Worm (Caenorhabditis elegans) whole organism, mixed stage, embryonic: ENCODE data around the gene gcy-8.

Experiments used
- M03D4.4 ChIP-seq: sonication (generic microtip); optimal IDR thresholded peaks from 2 replicates; lab custom pipeline; 2017; ENCODE audit warnings: mild to moderate bottlenecking, missing genetic modification characterization, missing compliant biosample characterization
- bed-3 ChIP-seq: fragments of 200-800 bp; sonication (Bioruptor generic); optimal IDR thresholded peaks from 3 replicates; lab custom pipeline; 2018; ENCODE audit warnings: mild to moderate bottlenecking, missing genetic modification characterization, moderate library complexity, missing compliant biosample characterization
- blmp-1 ChIP-seq: fragments of 150-350 bp; optimal IDR thresholded peaks from 2 replicates; lab custom pipeline; 2014; ENCODE audit warnings: missing biosample characterization, missing genetic modification characterization
- ceh-39 ChIP-seq: fragments of 150-350 bp; optimal IDR thresholded peaks from 2 replicates; lab custom pipeline; 2014; ENCODE audit warnings: missing biosample characterization, missing genetic modification characterization
- ceh-43 ChIP-seq: fragments of 200-800 bp; sonication (Bioruptor generic); optimal IDR thresholded peaks from 2 replicates; lab custom pipeline; 2018; ENCODE audit warnings: mild to moderate bottlenecking, missing genetic modification characterization, moderate library complexity, missing compliant biosample characterization
- ceh-83 ChIP-seq: fragments of 200-800 bp; sonication (Bioruptor generic); optimal IDR thresholded peaks from 2 replicates; lab custom pipeline; 2018; ENCODE audit warnings: mild to moderate bottlenecking, missing genetic modification characterization, missing compliant biosample characterization
- ces-1 ChIP-seq: fragments of 150-350 bp; optimal IDR thresholded peaks from 2 replicates; lab custom pipeline; 2014; ENCODE audit warnings: missing biosample characterization, missing genetic modification reagents, missing genetic modification characterization
- cnd-1 ChIP-seq: fragments of 200-800 bp; sonication (Bioruptor generic); optimal IDR thresholded peaks from 2 replicates; lab custom pipeline; 2018; ENCODE audit warnings: mild to moderate bottlenecking, missing genetic modification characterization, missing compliant biosample characterization
- drap-1 ChIP-seq: fragments of 200-800 bp; sonication (Bioruptor generic); optimal IDR thresholded peaks from 3 replicates; lab custom pipeline; 2018; ENCODE audit warnings: mild to moderate bottlenecking, missing genetic modification characterization, missing compliant biosample characterization
- elt-1 ChIP-seq: sonication (generic microtip); optimal IDR thresholded peaks from 2 replicates; lab custom pipeline; 2017; ENCODE audit warnings: missing genetic modification characterization, mild to moderate bottlenecking, missing compliant biosample characterization, antibody characterized with exemption, moderate library complexity, borderline replicate concordance; ENCODE audit not compliant: insufficient read depth
- elt-3 ChIP-seq: fragments of 150-350 bp; optimal IDR thresholded peaks from 2 replicates; lab custom pipeline; 2014; ENCODE audit warnings: missing biosample characterization, missing genetic modification characterization
- flh-1 ChIP-seq: fragments of 200-800 bp; sonication (Bioruptor generic); optimal IDR thresholded peaks from 2 replicates; lab custom pipeline; 2018; ENCODE audit warnings: mild to moderate bottlenecking, missing genetic modification characterization, moderate library complexity, missing compliant biosample characterization
- ham-2 ChIP-seq: fragments of 200-800 bp; sonication (Bioruptor generic); optimal IDR thresholded peaks from 2 replicates; lab custom pipeline; 2018; ENCODE audit warnings: mild to moderate bottlenecking, missing genetic modification characterization, missing compliant biosample characterization
- hlh-1 ChIP-seq: fragments of 150-350 bp; optimal IDR thresholded peaks from 2 replicates; lab custom pipeline; 2014; ENCODE audit warnings: missing biosample characterization, missing genetic modification reagents, missing genetic modification characterization
- lin-13 ChIP-seq: fragments of 150-350 bp; optimal IDR thresholded peaks from 2 replicates; lab custom pipeline; 2014; ENCODE audit warnings: missing biosample characterization, missing genetic modification characterization
- lin-32 ChIP-seq: fragments of 200-800 bp; sonication (Bioruptor generic); optimal IDR thresholded peaks from 2 replicates; lab custom pipeline; 2018; ENCODE audit warnings: mild to moderate bottlenecking, missing genetic modification characterization, missing compliant biosample characterization
- lsy-2 ChIP-seq: fragments of 150-350 bp; optimal IDR thresholded peaks from 2 replicates; lab custom pipeline; 2014; ENCODE audit warnings: missing biosample characterization, missing genetic modification characterization
- mab-5 ChIP-seq: fragments of 150-350 bp; optimal IDR thresholded peaks from 2 replicates; lab custom pipeline; 2014; ENCODE audit warnings: missing biosample characterization, missing genetic modification characterization
- mep-1 ChIP-seq: fragments of 150-350 bp; optimal IDR thresholded peaks from 2 replicates; lab custom pipeline; 2017; ENCODE audit warnings: missing biosample characterization, missing genetic modification reagents, missing genetic modification characterization, inconsistent platforms
- mls-2 ChIP-seq: sonication (generic microtip); optimal IDR thresholded peaks from 2 replicates; lab custom pipeline; 2016; ENCODE audit warnings: mild to moderate bottlenecking, missing genetic modification characterization, moderate library complexity, missing compliant biosample characterization
- nhr-12 ChIP-seq: fragments of 150-350 bp; optimal IDR thresholded peaks from 2 replicates; lab custom pipeline; 2014; ENCODE audit warnings: missing biosample characterization, missing genetic modification characterization
- nhr-2 ChIP-seq: fragments of 150-350 bp; optimal IDR thresholded peaks from 2 replicates; lab custom pipeline; 2014; ENCODE audit warnings: missing biosample characterization, missing genetic modification characterization
- nhr-237 ChIP-seq: fragments of 150-350 bp; optimal IDR thresholded peaks from 2 replicates; lab custom pipeline; 2014; ENCODE audit warnings: missing biosample characterization, missing genetic modification characterization
- nhr-28 ChIP-seq: fragments of 150-350 bp; optimal IDR thresholded peaks from 2 replicates; lab custom pipeline; 2014; ENCODE audit warnings: missing biosample characterization, missing genetic modification characterization
- nhr-76 ChIP-seq: sonication (generic microtip); optimal IDR thresholded peaks from 2 replicates; lab custom pipeline; 2017; ENCODE audit warnings: missing biosample characterization, missing genetic modification characterization
- pha-4 ChIP-seq: fragments of 150-350 bp; optimal IDR thresholded peaks from 2 replicates; lab custom pipeline; 2018; ENCODE audit warnings: missing biosample characterization, missing genetic modification reagents, missing genetic modification characterization
- sem-2 ChIP-seq: fragments of 200-800 bp; sonication (Bioruptor generic); optimal IDR thresholded peaks from 2 replicates; lab custom pipeline; 2018; ENCODE audit warnings: mild to moderate bottlenecking, missing genetic modification characterization, missing compliant biosample characterization
- snpc-4 ChIP-seq: fragments of 150-350 bp; optimal IDR thresholded peaks from 2 replicates; lab custom pipeline; 2014; ENCODE audit warnings: missing biosample characterization, missing genetic modification characterization
- sptf-1 ChIP-seq: sonication (generic microtip); optimal IDR thresholded peaks from 2 replicates; lab custom pipeline; 2017; ENCODE audit warnings: mild to moderate bottlenecking, missing genetic modification characterization, moderate library complexity, missing compliant biosample characterization
- tbx-8 ChIP-seq: fragments of 200-800 bp; sonication (Bioruptor generic); optimal IDR thresholded peaks from 2 replicates; lab custom pipeline; 2018; ENCODE audit warnings: mild to moderate bottlenecking, missing genetic modification characterization, moderate library complexity, missing compliant biosample characterization
- unc-120 ChIP-seq: sonication (generic microtip); optimal IDR thresholded peaks from 2 replicates; lab custom pipeline; 2017; ENCODE audit warnings: missing genetic modification characterization, missing compliant biosample characterization; ENCODE audit not compliant: poor library complexity, severe bottlenecking
- unc-39 ChIP-seq: fragments of 150-350 bp; optimal IDR thresholded peaks from 2 replicates; lab custom pipeline; 2014; ENCODE audit warnings: missing biosample characterization, missing genetic modification characterization
- unc-62 ChIP-seq: fragments of 150-350 bp; optimal IDR thresholded peaks from 2 replicates; lab custom pipeline; 2014; ENCODE audit warnings: missing biosample characterization, missing genetic modification reagents, missing genetic modification characterization
- zip-8 ChIP-seq: fragments of 150-350 bp; optimal IDR thresholded peaks from 2 replicates; lab custom pipeline; 2014; ENCODE audit warnings: missing biosample characterization, missing genetic modification characterization
- ztf-11 ChIP-seq: fragments of 150-350 bp; optimal IDR thresholded peaks from 2 replicates; lab custom pipeline; 2014; ENCODE audit warnings: missing biosample characterization, missing genetic modification characterization

Gene gcy-8

DNA sequence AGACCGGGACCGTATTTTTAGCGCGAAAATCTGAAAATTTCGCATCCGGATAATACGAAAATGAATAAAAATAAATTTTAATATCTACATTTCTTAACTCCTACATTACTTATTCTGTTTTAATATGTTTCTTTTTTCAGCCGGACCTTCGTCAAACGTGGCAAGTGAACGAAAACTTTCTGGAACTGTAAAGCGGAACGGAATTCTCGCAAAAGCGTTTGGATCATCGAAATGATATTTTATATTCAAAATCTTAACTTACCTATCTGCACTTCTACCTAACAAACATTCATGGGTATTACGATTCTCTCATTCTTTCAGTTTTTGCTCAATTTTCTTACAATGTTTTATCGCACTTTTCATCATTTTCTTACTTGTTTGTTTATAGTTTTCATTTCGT, 21.3 kb upstream of the gcy-8 start:
- TF ChIP-seq sptf-1 (tag; lab: Kevin White, UChicago) (no peak), ztf-11 (no peak), elt-3 (no peak), mab-5 (tag; lab: Kevin White, UChicago) (no peak)

ce11 chrIV:7909455-7910141, 18.4 kb upstream of the gcy-8 start:
- no peak for TF ChIP-seq sem-2
- peak; percentile 19 for TF ChIP-seq hlh-1
- peak; percentile 65 for TF ChIP-seq lsy-2 (tag; lab: Kevin White, UChicago)
- no peak for TF ChIP-seq M03D4.4
- no peak for TF ChIP-seq nhr-2
- no peak for TF ChIP-seq nhr-76 (tag; lab: Kevin White, UChicago)
- no peak for TF ChIP-seq snpc-4
- no peak for TF ChIP-seq mls-2 (tag; lab: Kevin White, UChicago)
- no peak for TF ChIP-seq sptf-1 (tag; lab: Kevin White, UChicago)
- no peak for TF ChIP-seq ham-2 (GFP tag; lab: Kevin White, UChicago)
- TF ChIP-seq zip-8 (tag; lab: Kevin White, UChicago), result no peak
- TF ChIP-seq unc-62, result no peak
- TF ChIP-seq mep-1 (tag; lab: Kevin White, UChicago), result peak; percentile 65
- TF ChIP-seq mab-5 (tag; lab: Kevin White, UChicago), result no peak
- no peak for TF ChIP-seq elt-1 (tag; lab: Kevin White, UChicago)
- TF ChIP-seq drap-1 (GFP tag; lab: Kevin White, UChicago), result no peak
- no peak for TF ChIP-seq nhr-237 (tag; lab: Kevin White, UChicago)
- TF ChIP-seq lin-32 (GFP tag; lab: Kevin White, UChicago), result no peak
- no peak for TF ChIP-seq ztf-11
- TF ChIP-seq tbx-8, result no peak
- no peak for TF ChIP-seq lin-13
- TF ChIP-seq pha-4 (tag; lab: Kevin White, UChicago), result no peak
- TF ChIP-seq cnd-1 (tag; lab: Kevin White, UChicago), result no peak
- no peak for TF ChIP-seq nhr-12 (tag; lab: Kevin White, UChicago)
- no peak for TF ChIP-seq flh-1 (GFP tag; lab: Kevin White, UChicago)
- no peak for TF ChIP-seq ceh-39 (tag; lab: Kevin White, UChicago)
- no peak for TF ChIP-seq bed-3
- TF ChIP-seq ceh-83, result no peak
- TF ChIP-seq unc-39, result no peak
- no peak for TF ChIP-seq elt-3
- TF ChIP-seq nhr-28 (tag; lab: Kevin White, UChicago), result no peak
- TF ChIP-seq blmp-1, result no peak
- peak; percentile 8 for TF ChIP-seq ces-1
- TF ChIP-seq ceh-43 (GFP tag; lab: Kevin White, UChicago), result no peak
- TF ChIP-seq unc-120 (tag; lab: Kevin White, UChicago), result no peak

ce11 chrIV:7910197-7910735, 17.7 kb upstream of the gcy-8 start, which contains the start of the genes npp-27 and ntl-4:
Gene npp-27, minus strand, starts transcription at chrIV:7910247.
Gene ntl-4, plus strand, starts transcription at chrIV:7910575.
- TF ChIP-seq ces-1, result peak; percentile 6
- TF ChIP-seq nhr-12 (tag; lab: Kevin White, UChicago), result no peak
- TF ChIP-seq snpc-4, result no peak
- TF ChIP-seq elt-3, result no peak
- TF ChIP-seq ceh-39 (tag; lab: Kevin White, UChicago), result no peak
- peak; percentile 33 for TF ChIP-seq ceh-83
- TF ChIP-seq ztf-11, result no peak
- no peak for TF ChIP-seq unc-39
- no peak for TF ChIP-seq mep-1 (tag; lab: Kevin White, UChicago)
- no peak for TF ChIP-seq lsy-2 (tag; lab: Kevin White, UChicago)
- TF ChIP-seq flh-1 (GFP tag; lab: Kevin White, UChicago), result no peak
- TF ChIP-seq drap-1 (GFP tag; lab: Kevin White, UChicago), result no peak
- TF ChIP-seq lin-13, result no peak
- TF ChIP-seq hlh-1, result peak; percentile 30
- TF ChIP-seq elt-1 (tag; lab: Kevin White, UChicago), result peak; percentile 83
- no peak for TF ChIP-seq zip-8 (tag; lab: Kevin White, UChicago)
- TF ChIP-seq blmp-1, result no peak
- no peak for TF ChIP-seq nhr-76 (tag; lab: Kevin White, UChicago)
- no peak for TF ChIP-seq sem-2
